Worm (Caenorhabditis elegans) whole organism, L4 larva: Measurements from ENCODE around the gene idpp-2.

Source experiments
- fos-1 ChIP-seq: fragments of 150-350 bp; optimal IDR thresholded peaks from 2 replicates; lab custom pipeline; 2014; ENCODE audit warnings: missing biosample characterization, missing genetic modification characterization
- lin-1 ChIP-seq: fragments of 200-800 bp; sonication (Bioruptor generic); IDR thresholded peaks from 2 replicates; pipeline ENCODE4 v1.3.6; 2022; ENCODE audit warnings: missing genetic modification reagents, missing genetic modification characterization, missing compliant biosample characterization
- lin-39 ChIP-seq: fragments of 150-350 bp; optimal IDR thresholded peaks from 2 replicates; lab custom pipeline; 2014; ENCODE audit warnings: missing biosample characterization, missing genetic modification reagents, missing genetic modification characterization
- mdl-1 ChIP-seq, 2 experiments: fragments of 150-350 bp in 1 of 2; sonication (generic microtip) in 1 of 2; optimal IDR thresholded peaks; 2 replicates each; lab custom pipeline; 2014 to 2017; ENCODE audit warnings: missing biosample characterization in 2 of 2, missing genetic modification characterization in 2 of 2
- nhr-10 ChIP-seq: fragments of 150-350 bp; optimal IDR thresholded peaks from 2 replicates; lab custom pipeline; 2014; ENCODE audit warnings: missing biosample characterization, missing genetic modification characterization
- nhr-11 ChIP-seq: fragments of 150-350 bp; optimal IDR thresholded peaks from 2 replicates; lab custom pipeline; 2014; ENCODE audit warnings: missing biosample characterization, missing genetic modification characterization
- nhr-237 ChIP-seq: sonication (generic microtip); optimal IDR thresholded peaks from 2 replicates; lab custom pipeline; 2017; ENCODE audit warnings: missing biosample characterization, missing genetic modification characterization
- nhr-77 ChIP-seq: fragments of 150-350 bp; optimal IDR thresholded peaks from 2 replicates; lab custom pipeline; 2014; ENCODE audit warnings: missing biosample characterization, missing genetic modification characterization
- pqm-1 ChIP-seq: sonication (generic microtip); optimal IDR thresholded peaks from 2 replicates; lab custom pipeline; 2017; ENCODE audit warnings: missing biosample characterization, missing genetic modification characterization
- rbr-2 ChIP-seq: sonication (generic microtip); optimal IDR thresholded peaks from 2 replicates; lab custom pipeline; 2016; ENCODE audit warnings: missing genotype, missing genetic modification characterization, missing compliant biosample characterization
- zag-1 ChIP-seq: fragments of 150-350 bp; optimal IDR thresholded peaks from 2 replicates; lab custom pipeline; 2014; ENCODE audit warnings: missing biosample characterization, missing genetic modification characterization
- zfp-3 ChIP-seq: fragments of 200-800 bp; sonication (Bioruptor generic); conservative IDR thresholded peaks from 2 replicates; pipeline ENCODE4 v1.3.6; 2022; ENCODE audit warnings: missing genetic modification reagents, missing genetic modification characterization, missing compliant biosample characterization
- ztf-11 ChIP-seq: fragments of 150-350 bp; optimal IDR thresholded peaks from 2 replicates; lab custom pipeline; 2014; ENCODE audit warnings: missing biosample characterization, missing genetic modification characterization

DNA sequence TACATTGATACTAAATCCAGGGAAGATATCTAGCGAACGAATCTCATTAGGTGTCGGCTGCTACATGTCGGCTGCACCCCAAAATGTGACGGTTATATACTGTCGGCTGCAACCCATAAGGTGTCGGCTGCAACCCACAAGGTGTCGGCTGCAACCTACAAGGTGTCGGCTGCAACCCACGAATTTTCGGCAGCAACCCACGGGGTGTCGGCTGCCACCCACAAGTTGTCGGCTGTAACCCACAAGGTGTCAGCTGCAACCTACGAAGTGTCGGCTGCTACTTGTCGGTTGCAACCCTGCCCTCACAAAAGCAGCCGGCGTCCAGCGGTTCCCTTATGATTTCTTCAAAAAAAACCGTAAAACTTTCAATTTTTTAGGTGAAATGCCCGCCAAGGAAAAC lies 28.4 kb downstream of the idpp-2 start:
- TF ChIP-seq lin-39 (tag; lab: Kevin White, UChicago) (no peak), pqm-1 (tag; lab: Kevin White, UChicago) (no peak), mdl-1 (tag; optimal IDR thresholded peaks at IDR 0.05; lab: Kevin White, UChicago) (no peak), fos-1 (tag; lab: Kevin White, UChicago) (no peak), zag-1 (tag; lab: Kevin White, UChicago) (no peak), nhr-77 (no peak), rbr-2 (tag; lab: Kevin White, UChicago) (no peak), nhr-10 (tag; lab: Kevin White, UChicago) (no peak), zfp-3 (GFP tag; lab: Robert Waterston, UW) (no peak), lin-1 (GFP tag; lab: Robert Waterston, UW) (no peak), nhr-11 (tag; lab: Kevin White, UChicago) (no peak), ztf-11 (tag; lab: Kevin White, UChicago) (no peak), nhr-237 (tag; lab: Kevin White, UChicago) (no peak)
